Worm (Caenorhabditis elegans) whole organism, dauer: ENCODE results near the gene F54H12.2.
"Not testable (repeated sequence)": the region's sequence is repeated elsewhere in the genome, so short reads cannot be mapped to it uniquely, and the experiment has no call there.

ENCODE experiments used
- unc-62 ChIP-seq: sonication (generic microtip); optimal IDR thresholded peaks from 2 replicates; lab custom pipeline; 2017; ENCODE audit warnings: missing biosample characterization, missing genetic modification reagents, missing genetic modification characterization

F54H12.2 gene

DNA sequence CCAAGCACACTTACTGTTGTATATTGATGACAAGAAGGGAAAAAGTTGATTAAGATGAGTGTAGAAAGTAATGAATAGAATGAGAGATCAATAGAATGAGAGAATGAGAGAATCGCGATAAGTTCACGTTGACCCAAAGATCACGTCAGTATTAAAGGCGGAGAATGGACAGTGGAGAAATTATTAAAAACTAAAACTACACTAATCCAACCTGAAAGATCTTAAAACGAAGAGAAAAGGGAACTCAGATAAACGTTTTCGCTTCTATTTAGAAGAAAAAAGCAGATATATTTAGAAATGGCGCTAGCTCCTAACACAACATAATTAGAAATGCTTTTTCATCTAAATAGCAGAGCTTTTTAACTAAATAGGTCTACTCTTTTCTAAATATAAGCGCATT, 11.2 kb upstream of the F54H12.2 start, which contains the start of gene let-754:
let-754 (minus strand) TSS at position 101 of the 400 bp plus-strand sequence.
- no peak for TF ChIP-seq unc-62 (GFP tag; lab: Kevin White, UChicago)

DNA sequence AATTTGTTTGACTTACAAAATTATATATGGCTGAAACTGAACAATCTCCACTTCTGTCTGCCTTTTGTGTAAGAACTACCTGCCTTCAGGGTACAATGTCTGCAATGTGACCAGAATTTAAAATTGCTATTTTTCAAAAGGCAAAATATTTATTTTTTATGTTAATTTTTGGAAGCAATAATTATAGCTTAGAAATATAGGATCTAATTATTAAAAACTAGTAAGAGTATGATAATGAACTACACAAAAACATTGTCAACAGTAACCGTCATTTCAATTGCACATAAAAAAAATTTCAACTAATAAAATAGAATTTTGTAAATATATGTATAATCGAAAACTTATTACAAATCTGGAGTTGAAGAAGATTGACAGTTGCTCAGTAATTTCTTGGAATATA, 7.4 kb upstream of the F54H12.2 start, which contains the start of gene C29E4.9:
C29E4.9 (minus strand) TSS at position 101 of the 400 bp plus-strand sequence.
- no peak for TF ChIP-seq unc-62 (GFP tag; lab: Kevin White, UChicago)

DNA sequence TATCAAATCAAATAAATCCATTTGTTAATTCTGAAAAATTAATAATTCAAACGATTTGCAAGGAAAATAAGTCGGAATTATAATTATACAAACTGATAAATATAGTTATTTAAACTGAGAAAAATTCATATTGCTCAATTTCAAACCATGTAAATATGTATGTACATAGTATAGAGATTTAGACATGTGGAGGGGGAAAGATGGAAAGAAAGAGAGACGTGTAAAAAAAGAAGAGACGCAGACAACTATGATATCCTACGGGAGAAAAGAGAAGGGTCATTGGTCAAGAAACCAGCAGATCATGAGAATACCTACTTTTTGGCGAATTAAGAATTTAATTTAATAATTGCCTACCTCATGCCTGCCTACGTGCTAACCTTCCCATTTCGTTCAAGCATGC, 6.3 kb upstream of the F54H12.2 start, which contains the start of gene C29E4.11:
C29E4.11 (minus strand) TSS at position 30 of the 400 bp plus-strand sequence.
- TF ChIP-seq unc-62 (GFP tag; lab: Kevin White, UChicago), result no peak

DNA sequence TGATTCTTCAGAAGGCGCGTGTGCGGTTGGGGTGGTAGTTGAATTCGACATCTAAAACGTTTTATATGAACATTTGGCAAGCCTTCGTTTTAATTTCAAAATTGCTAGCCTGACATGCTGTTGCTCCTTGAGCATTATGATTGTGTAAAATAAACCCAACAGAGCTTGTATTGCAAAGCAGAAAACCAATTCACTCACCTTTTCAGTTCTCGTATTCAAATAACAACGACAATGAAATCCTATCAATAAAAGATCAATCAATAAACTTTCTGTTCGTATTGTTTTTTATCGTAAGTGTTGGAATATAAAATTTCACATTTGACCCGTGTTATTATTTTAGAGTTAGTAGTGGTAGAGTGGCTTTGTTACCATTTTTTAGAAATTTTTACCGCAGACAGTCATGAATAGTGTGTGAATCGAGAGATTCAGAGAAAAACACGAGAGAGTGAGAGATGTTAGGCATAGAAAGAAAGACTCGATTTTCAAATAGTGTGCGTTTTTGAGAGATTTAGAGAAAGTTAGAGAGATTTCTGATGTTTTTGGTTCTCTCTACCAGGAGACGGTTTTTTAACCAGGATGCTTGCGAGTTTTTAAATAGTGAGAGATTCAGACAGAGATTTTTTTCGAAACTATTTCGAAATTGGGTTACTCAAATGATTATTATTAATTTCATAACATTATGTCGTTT, 5.3 kb upstream of the F54H12.2 start, which contains the start of gene F54H12.10:
F54H12.10 (minus strand) TSS at position 51 of the 688 bp plus-strand sequence.
- not testable (repeated sequence) for TF ChIP-seq unc-62 (GFP tag; lab: Kevin White, UChicago)

- TF ChIP-seq unc-62 (GFP tag; lab: Kevin White, UChicago), result not testable (repeated sequence)
These were observed 1.7 kb upstream of the F54H12.2 start, which contains the start of gene F54H12.4 for ce11 chrIII:7962641-7963040. Gene F54H12.4 (minus strand): TSS chrIII:7962741.

ce11 chrIII:7969121-7969520, 4.7 kb downstream of the F54H12.2 start, which contains the start of the genes F54H12.8 and F54H12.7:
Gene F54H12.8 (minus strand): TSS chrIII:7969221.
Gene F54H12.7 (plus strand): TSS chrIII:7969349.
- no peak for TF ChIP-seq unc-62 (GFP tag; lab: Kevin White, UChicago)

ce11 chrIII:7972061-7972460, 7.7 kb downstream of the F54H12.2 start, which contains the start of gene F54H12.5:
Gene F54H12.5 (minus strand): TSS chrIII:7972161.
- TF ChIP-seq unc-62 (GFP tag; lab: Kevin White, UChicago), result no peak

DNA sequence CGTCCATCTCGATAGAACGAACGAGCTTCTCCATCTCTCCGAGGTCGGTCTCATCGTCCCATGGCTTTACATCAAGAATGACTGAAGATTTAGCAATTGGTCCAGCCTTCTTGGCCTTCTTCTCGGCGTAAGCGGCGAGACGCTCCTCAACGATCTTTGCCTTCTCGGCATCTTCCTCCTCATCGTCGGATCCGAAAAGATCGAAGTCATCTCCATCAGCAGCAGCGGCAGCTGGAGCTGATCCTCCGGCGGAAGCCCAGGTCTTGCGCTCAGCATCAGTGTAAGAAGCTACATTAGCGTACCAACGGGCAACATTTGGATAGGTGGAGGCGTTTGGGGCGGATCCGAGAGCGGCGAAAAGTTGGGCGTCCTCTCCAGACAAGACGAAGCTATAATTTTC, 8.3 kb downstream of the F54H12.2 start:
- TF ChIP-seq unc-62 (GFP tag; lab: Kevin White, UChicago), result no peak

- TF ChIP-seq unc-62 (GFP tag; lab: Kevin White, UChicago), result no peak
These were observed 8.9 kb downstream of the F54H12.2 start, which contains the start of the genes eef-1B.1 and aco-2 for ce11 chrIII:7973201-7973767. Gene eef-1B.1 (minus strand): TSS chrIII:7973386. Gene aco-2 (plus strand): TSS chrIII:7973717.

ce11 chrIII:7973968-7974607, 9.7 kb downstream of the F54H12.2 start:
- TF ChIP-seq unc-62 (GFP tag; lab: Kevin White, UChicago), result no peak

DNA sequence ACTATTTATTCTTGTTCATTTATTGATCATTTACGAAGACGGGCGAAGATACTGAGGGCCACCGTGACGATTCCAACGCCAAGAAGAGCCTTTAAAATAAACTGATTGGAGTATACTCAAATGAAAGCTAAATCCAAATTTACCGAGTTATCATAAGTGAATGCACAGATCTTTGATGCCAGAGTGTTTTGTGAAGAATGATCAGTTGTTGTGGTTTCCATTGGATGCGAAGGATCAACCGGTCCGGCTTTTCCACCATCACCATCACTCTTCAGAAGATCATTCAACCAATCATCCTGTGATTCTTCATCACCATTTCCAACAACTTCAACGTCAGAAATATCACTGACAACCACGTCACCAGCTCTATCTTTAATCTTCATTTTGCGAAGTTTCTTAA, 12.8 kb downstream of the F54H12.2 start:
- no peak for TF ChIP-seq unc-62 (GFP tag; lab: Kevin White, UChicago)

DNA sequence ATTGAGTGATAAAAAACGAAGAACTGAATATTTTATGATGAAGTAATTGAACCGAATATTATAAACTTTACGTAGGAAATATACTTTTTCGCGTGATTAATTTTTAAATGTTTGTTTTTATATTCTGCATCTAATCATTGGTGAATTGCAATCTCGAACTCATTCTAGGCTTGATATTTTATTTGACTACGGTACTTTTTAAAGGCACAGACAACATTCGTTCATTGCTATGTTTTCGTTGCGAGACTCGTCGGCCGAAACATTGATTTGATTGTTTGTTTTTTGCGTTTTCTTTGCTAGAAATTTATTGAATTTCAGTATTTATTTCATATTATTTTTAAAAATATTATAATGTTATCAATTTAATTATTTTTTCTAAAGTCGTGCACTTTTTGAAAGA, 13.4 kb downstream of the F54H12.2 start, which contains the start of gene C06G4.4:
C06G4.4 (minus strand) TSS at position 36 of the 400 bp plus-strand sequence.
- no peak for TF ChIP-seq unc-62 (GFP tag; lab: Kevin White, UChicago)

- TF ChIP-seq unc-62 (GFP tag; lab: Kevin White, UChicago), result no peak
These were observed 13.9 kb downstream of the F54H12.2 start for ce11 chrIII:7978289-7978688.

DNA sequence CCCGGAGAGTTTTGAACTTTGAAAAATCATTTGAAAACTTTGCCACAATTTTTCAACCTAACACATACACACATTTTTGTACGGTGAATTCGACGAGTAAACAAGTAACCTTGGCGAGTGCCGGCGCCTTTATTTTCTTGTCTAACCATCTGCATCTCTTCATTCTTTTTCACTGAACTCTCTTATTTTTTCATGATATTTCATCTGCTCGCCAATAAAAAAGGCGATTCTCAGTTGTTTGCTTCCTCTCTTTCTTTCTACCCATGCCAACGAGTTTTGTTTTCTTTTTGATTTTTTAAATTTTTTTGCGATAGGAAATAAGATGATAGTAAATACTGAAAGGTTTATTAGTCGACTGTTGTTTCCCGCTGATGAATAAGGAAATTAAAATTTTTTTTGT, 14.3 kb downstream of the F54H12.2 start:
- no peak for TF ChIP-seq unc-62 (GFP tag; lab: Kevin White, UChicago)

DNA sequence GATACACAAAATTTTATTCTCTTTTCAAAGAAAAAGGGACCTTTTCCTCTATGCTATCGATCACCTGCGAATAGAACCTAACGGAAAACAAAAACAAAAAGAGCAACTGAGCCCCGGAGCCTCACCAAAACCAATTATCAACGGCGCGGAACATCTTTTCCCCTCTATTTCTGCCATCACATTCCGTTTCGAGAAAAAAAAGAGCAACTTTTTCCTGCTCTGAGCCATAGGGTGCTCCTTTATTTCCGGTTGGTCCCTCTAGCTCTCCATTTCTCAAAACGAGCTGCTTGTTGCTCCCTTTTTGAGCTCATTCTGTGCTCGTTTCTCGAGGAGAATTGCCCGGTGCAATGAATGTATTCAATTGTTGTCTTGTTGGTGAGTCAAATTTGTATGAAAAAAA, 15.3 kb downstream of the F54H12.2 start, which contains the start of gene clp-1:
clp-1 (plus strand) TSS at position 301 of the 400 bp plus-strand sequence.
- TF ChIP-seq unc-62 (GFP tag; lab: Kevin White, UChicago), result no peak
